Worm (Caenorhabditis elegans): Measurements from ENCODE around the gene set-9.

The set-9 gene

ce11 chrIV:4269308-4269707 lies 38.4 kb upstream of the set-9 start, which contains the start of gene F36A4.3:
Gene F36A4.3, plus strand, starts transcription at chrIV:4269608.
- TF ChIP-seq B0310.2 (tag; optimal IDR thresholded peaks at IDR 0.05) (no peak), ceh-13 (GFP tag; optimal IDR thresholded peaks at IDR 0.05) (no peak), scrt-1 (GFP tag; IDR thresholded peaks at IDR 0.05) (no peak), sea-1 (GFP tag; conservative IDR thresholded peaks at IDR 0.05) (no peak), ets-7 (tag; optimal IDR thresholded peaks at IDR 0.05) (no peak), tra-4 (tag; optimal IDR thresholded peaks at IDR 0.05) (no peak), F13C5.2 (tag; optimal IDR thresholded peaks at IDR 0.05) (no peak), hmg-4 (GFP tag; optimal IDR thresholded peaks at IDR 0.05) (no peak), ceh-36 (tag; optimal IDR thresholded peaks at IDR 0.05) (no peak), hnd-1 (tag; optimal IDR thresholded peaks at IDR 0.05) (no peak), pes-1 (GFP tag; IDR thresholded peaks at IDR 0.05) (no peak)

DNA sequence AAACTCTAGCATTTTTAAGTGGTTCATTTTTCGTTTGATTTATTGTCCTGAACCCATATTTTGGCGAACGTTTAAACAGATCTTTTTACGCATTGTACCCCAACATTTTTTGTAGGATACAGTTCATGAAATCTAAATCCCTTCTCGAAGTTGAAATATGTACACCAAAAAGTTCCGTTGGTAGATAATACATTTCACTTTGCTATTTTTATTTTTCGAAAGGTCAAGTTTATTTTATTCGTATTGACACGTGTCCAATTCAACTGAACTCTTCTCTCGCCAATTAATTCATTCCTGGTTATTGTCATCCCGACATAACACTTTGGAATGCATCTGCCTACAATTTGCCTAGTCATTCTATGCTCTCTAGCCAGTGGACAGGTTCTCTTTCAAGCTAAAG lies 36.8 kb upstream of the set-9 start, which contains the start of gene F36A4.2:
TSS of gene F36A4.2 (plus strand) at position 301 of the 400 bp plus-strand sequence.
- TF ChIP-seq ama-1 (optimal IDR thresholded peaks at IDR 0.05) (no peak), pes-1 (GFP tag; IDR thresholded peaks at IDR 0.05) (no peak), hmg-4 (GFP tag; optimal IDR thresholded peaks at IDR 0.05) (no peak), F13C5.2 (tag; optimal IDR thresholded peaks at IDR 0.05) (no peak), tbx-37 (GFP tag; conservative IDR thresholded peaks at IDR 0.05) (no peak), B0310.2 (tag; optimal IDR thresholded peaks at IDR 0.05) (no peak), tra-4 (tag; optimal IDR thresholded peaks at IDR 0.05) (no peak), ets-7 (tag; optimal IDR thresholded peaks at IDR 0.05) (no peak), hnd-1 (tag; optimal IDR thresholded peaks at IDR 0.05) (no peak), sea-1 (GFP tag; conservative IDR thresholded peaks at IDR 0.05) (no peak), flt-1 (GFP tag; IDR thresholded peaks at IDR 0.05) (no peak), ceh-36 (tag; optimal IDR thresholded peaks at IDR 0.05) (no peak), ceh-13 (GFP tag; optimal IDR thresholded peaks at IDR 0.05) (no peak), tbx-11 (GFP tag; IDR thresholded peaks at IDR 0.05) (no peak), aly-1 (tag; optimal IDR thresholded peaks at IDR 0.05) (no peak), scrt-1 (GFP tag; IDR thresholded peaks at IDR 0.05) (no peak)

ce11 chrIV:4272167-4272566 lies 35.5 kb upstream of the set-9 start, which contains the start of gene F36A4.1:
Gene F36A4.1, plus strand, starts transcription at chrIV:4272467.
- no peak for TF ChIP-seq flt-1 (GFP tag; IDR thresholded peaks at IDR 0.05)
- no peak for TF ChIP-seq hmg-4 (GFP tag; optimal IDR thresholded peaks at IDR 0.05)
- TF ChIP-seq ceh-13 (GFP tag; optimal IDR thresholded peaks at IDR 0.05): no peak
- no peak for TF ChIP-seq hmbx-1 (tag; optimal IDR thresholded peaks at IDR 0.05)
- TF ChIP-seq tbx-37 (GFP tag; conservative IDR thresholded peaks at IDR 0.05): no peak
- TF ChIP-seq sea-1 (GFP tag; conservative IDR thresholded peaks at IDR 0.05): no peak
- no peak for TF ChIP-seq hnd-1 (tag; optimal IDR thresholded peaks at IDR 0.05)
- TF ChIP-seq aly-1 (tag; optimal IDR thresholded peaks at IDR 0.05): no peak
- no peak for TF ChIP-seq pes-1 (GFP tag; IDR thresholded peaks at IDR 0.05)
- no peak for TF ChIP-seq ets-7 (tag; optimal IDR thresholded peaks at IDR 0.05)
- no peak for TF ChIP-seq ama-1 (optimal IDR thresholded peaks at IDR 0.05)
- TF ChIP-seq F13C5.2 (tag; optimal IDR thresholded peaks at IDR 0.05): no peak
- no peak for TF ChIP-seq tbx-11 (GFP tag; IDR thresholded peaks at IDR 0.05)
- TF ChIP-seq ceh-36 (tag; optimal IDR thresholded peaks at IDR 0.05): no peak
- no peak for TF ChIP-seq scrt-1 (GFP tag; IDR thresholded peaks at IDR 0.05)
- TF ChIP-seq B0310.2 (tag; optimal IDR thresholded peaks at IDR 0.05): no peak

- TF ChIP-seq hmg-4 (GFP tag; optimal IDR thresholded peaks at IDR 0.05) (no peak), ceh-13 (GFP tag; optimal IDR thresholded peaks at IDR 0.05) (no peak), tbx-37 (GFP tag; conservative IDR thresholded peaks at IDR 0.05) (no peak), sea-1 (GFP tag; conservative IDR thresholded peaks at IDR 0.05) (no peak), pes-1 (GFP tag; IDR thresholded peaks at IDR 0.05) (no peak), tbx-11 (GFP tag; IDR thresholded peaks at IDR 0.05) (no peak)
These were observed 30.0 kb upstream of the set-9 start, which contains the start of gene nhr-78 for ce11 chrIV:4277694-4278093. Gene nhr-78, minus strand, starts transcription at chrIV:4277875.

DNA sequence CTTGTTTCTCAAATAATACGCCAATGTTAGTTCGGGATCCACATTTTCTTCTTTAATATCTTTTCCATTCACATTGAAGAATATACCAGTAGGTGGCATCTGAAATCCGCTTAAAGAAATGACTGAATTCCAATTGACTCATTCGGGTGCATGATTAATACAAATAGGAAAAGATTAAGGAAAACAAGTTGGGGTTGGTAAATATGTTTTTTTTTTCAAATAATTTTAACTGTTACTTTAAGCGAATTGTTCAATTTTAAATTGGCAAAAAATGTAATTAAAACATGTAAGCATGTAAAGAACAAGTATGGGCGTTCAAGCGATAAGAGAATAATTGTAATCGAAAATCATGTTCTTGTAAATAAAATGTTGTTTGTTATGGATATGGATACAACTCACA lies 23.7 kb upstream of the set-9 start, which contains the start of gene F15E6.6:
TSS of gene F15E6.6 (minus strand) at position 101 of the 400 bp plus-strand sequence.
- no peak for TF ChIP-seq ama-1 (optimal IDR thresholded peaks at IDR 0.05)
- no peak for TF ChIP-seq tbx-37 (GFP tag; conservative IDR thresholded peaks at IDR 0.05)
- no peak for TF ChIP-seq flt-1 (GFP tag; IDR thresholded peaks at IDR 0.05)
- no peak for TF ChIP-seq hmbx-1 (tag; optimal IDR thresholded peaks at IDR 0.05)
- TF ChIP-seq F13C5.2 (tag; optimal IDR thresholded peaks at IDR 0.05): no peak
- TF ChIP-seq pes-1 (GFP tag; IDR thresholded peaks at IDR 0.05): no peak
- TF ChIP-seq ets-7 (tag; optimal IDR thresholded peaks at IDR 0.05): no peak
- no peak for TF ChIP-seq tra-4 (tag; optimal IDR thresholded peaks at IDR 0.05)
- no peak for TF ChIP-seq sea-1 (GFP tag; conservative IDR thresholded peaks at IDR 0.05)
- TF ChIP-seq hmg-4 (GFP tag; optimal IDR thresholded peaks at IDR 0.05): no peak
- TF ChIP-seq ceh-13 (GFP tag; optimal IDR thresholded peaks at IDR 0.05): no peak
- TF ChIP-seq aly-1 (tag; optimal IDR thresholded peaks at IDR 0.05): no peak
- no peak for TF ChIP-seq B0310.2 (tag; optimal IDR thresholded peaks at IDR 0.05)
- no peak for TF ChIP-seq scrt-1 (GFP tag; IDR thresholded peaks at IDR 0.05)
- TF ChIP-seq tbx-11 (GFP tag; IDR thresholded peaks at IDR 0.05): no peak
- TF ChIP-seq hnd-1 (tag; optimal IDR thresholded peaks at IDR 0.05): no peak
- TF ChIP-seq ceh-36 (tag; optimal IDR thresholded peaks at IDR 0.05): no peak

ce11 chrIV:4284989-4285388 lies 22.7 kb upstream of the set-9 start:
- TF ChIP-seq hmbx-1 (tag; optimal IDR thresholded peaks at IDR 0.05) (no peak), ama-1 (optimal IDR thresholded peaks at IDR 0.05) (no peak), pes-1 (GFP tag; IDR thresholded peaks at IDR 0.05) (no peak), tbx-37 (GFP tag; conservative IDR thresholded peaks at IDR 0.05) (no peak), tra-4 (tag; optimal IDR thresholded peaks at IDR 0.05) (no peak), hnd-1 (tag; optimal IDR thresholded peaks at IDR 0.05) (no peak)

ce11 chrIV:4288332-4288731 lies 19.4 kb upstream of the set-9 start, which contains the start of gene srv-4:
Gene srv-4, minus strand, starts transcription at chrIV:4288432.
- TF ChIP-seq aly-1 (tag; optimal IDR thresholded peaks at IDR 0.05) (no peak), ets-7 (tag; optimal IDR thresholded peaks at IDR 0.05) (no peak), ceh-13 (GFP tag; optimal IDR thresholded peaks at IDR 0.05) (no peak), F13C5.2 (tag; optimal IDR thresholded peaks at IDR 0.05) (no peak), sea-1 (GFP tag; conservative IDR thresholded peaks at IDR 0.05) (no peak), hmbx-1 (tag; optimal IDR thresholded peaks at IDR 0.05) (no peak), hmg-4 (GFP tag; optimal IDR thresholded peaks at IDR 0.05) (no peak), B0310.2 (tag; optimal IDR thresholded peaks at IDR 0.05) (no peak), tbx-37 (GFP tag; conservative IDR thresholded peaks at IDR 0.05) (no peak)

Data from whole organism, early embryonic.